Worm (Caenorhabditis elegans) whole organism, L4 larva: ENCODE measurements around the gene Y9C9A.8.

Source experiments
- F26F4.8 ChIP-seq: fragments of 200-800 bp; sonication (Bioruptor generic); conservative IDR thresholded peaks from 2 replicates; pipeline ENCODE4 v1.3.6; 2022; ENCODE audit warnings: missing genetic modification characterization, missing compliant biosample characterization
- F49E8.2 ChIP-seq: sonication (generic microtip); optimal IDR thresholded peaks from 2 replicates; lab custom pipeline; 2016; ENCODE audit warnings: missing compliant biosample characterization, mild to moderate bottlenecking, missing genetic modification characterization, borderline replicate concordance
- Y48G9A.11 ChIP-seq: fragments of 200-800 bp; sonication (Bioruptor generic); IDR thresholded peaks from 2 replicates; pipeline ENCODE4 v1.3.6; 2022; ENCODE audit warnings: missing genetic modification reagents, missing genetic modification characterization, missing compliant biosample characterization
- Y5F2A.4 ChIP-seq: fragments of 200-800 bp; sonication (Bioruptor generic); optimal IDR thresholded peaks from 2 replicates; lab custom pipeline; 2018; ENCODE audit warnings: mild to moderate bottlenecking, missing genetic modification characterization, missing compliant biosample characterization
- ZK337.2 ChIP-seq: fragments of 200-800 bp; sonication (Bioruptor generic); IDR thresholded peaks from 2 replicates; pipeline ENCODE4 v1.3.6; 2022; ENCODE audit warnings: missing genetic modification reagents, missing genetic modification characterization, missing compliant biosample characterization
- aha-1 ChIP-seq: fragments of 150-350 bp; peaks from one replicate; lab custom pipeline; 2014; ENCODE audit warnings: missing biosample characterization, missing genetic modification characterization
- ceh-20 ChIP-seq: fragments of 200-800 bp; sonication (Bioruptor generic); IDR thresholded peaks from 2 replicates; pipeline ENCODE4 v1.3.6; 2022; ENCODE audit warnings: missing genetic modification reagents, missing genetic modification characterization, missing compliant biosample characterization
- ceh-44 ChIP-seq: fragments of 200-800 bp; sonication (Bioruptor generic); IDR thresholded peaks from 2 replicates; pipeline ENCODE4 v1.3.6; 2022; ENCODE audit warnings: missing genetic modification reagents, missing genetic modification characterization, missing compliant biosample characterization
- cey-2 ChIP-seq: sonication (generic microtip); optimal IDR thresholded peaks from 3 replicates; lab custom pipeline; 2017; ENCODE audit warnings: missing genetic modification characterization, mild to moderate bottlenecking, missing compliant biosample characterization, antibody characterized with exemption, borderline replicate concordance; ENCODE audit not compliant: insufficient read depth
- daf-16 ChIP-seq, 3 experiments: sonication (generic microtip); optimal IDR thresholded peaks; 2 replicates each; lab custom pipeline; 2016 to 2017; ENCODE audit warnings: missing genetic modification characterization in 3 of 3, missing genetic modification reagents in 3 of 3, mild to moderate bottlenecking in 2 of 3, missing compliant biosample characterization in 2 of 3, missing biosample characterization in 1 of 3, moderate library complexity in 1 of 3
- daf-19 ChIP-seq: fragments of 200-800 bp; sonication (Bioruptor generic); conservative IDR thresholded peaks from 2 replicates; pipeline ENCODE4 v1.3.6; 2022; ENCODE audit warnings: missing genetic modification characterization, missing compliant biosample characterization
- duxl-1 ChIP-seq: sonication (generic microtip); optimal IDR thresholded peaks from 2 replicates; lab custom pipeline; 2016; ENCODE audit warnings: mild to moderate bottlenecking, missing genetic modification characterization, moderate library complexity, missing compliant biosample characterization; ENCODE audit not compliant: poor library complexity
- dve-1 ChIP-seq: sonication (generic microtip); optimal IDR thresholded peaks from 2 replicates; lab custom pipeline; 2017; ENCODE audit warnings: antibody characterized with exemption, mild to moderate bottlenecking, missing genetic modification characterization, missing compliant biosample characterization; ENCODE audit not compliant: insufficient read depth
- hlh-30 ChIP-seq: sonication (generic microtip); optimal IDR thresholded peaks from 2 replicates; lab custom pipeline; 2017; ENCODE audit warnings: antibody characterized with exemption, mild to moderate bottlenecking, missing genetic modification characterization, missing compliant biosample characterization; ENCODE audit not compliant: insufficient read depth
- lin-29 ChIP-seq: fragments of 200-800 bp; sonication (Bioruptor generic); IDR thresholded peaks from 2 replicates; pipeline ENCODE4 v1.3.6; 2022; ENCODE audit warnings: missing genetic modification reagents, missing genetic modification characterization, missing compliant biosample characterization
- lin-39 ChIP-seq: fragments of 150-350 bp; optimal IDR thresholded peaks from 2 replicates; lab custom pipeline; 2014; ENCODE audit warnings: missing biosample characterization, missing genetic modification reagents, missing genetic modification characterization
- madf-5 ChIP-seq, 2 experiments: fragments of 200-800 bp; sonication (Bioruptor generic); IDR thresholded peaks; 2 replicates each; pipeline ENCODE4 v1.3.6; 2022; ENCODE audit warnings: missing compliant biosample characterization in 2 of 2, missing genetic modification characterization in 2 of 2
- mdl-1 ChIP-seq, 2 experiments: fragments of 150-350 bp in 1 of 2; sonication (generic microtip) in 1 of 2; optimal IDR thresholded peaks; 2 replicates each; lab custom pipeline; 2014 to 2017; ENCODE audit warnings: missing biosample characterization in 2 of 2, missing genetic modification characterization in 2 of 2
- mdt-29 ChIP-seq: fragments of 200-800 bp; sonication (Bioruptor generic); IDR thresholded peaks from 2 replicates; pipeline ENCODE4 v1.3.6; 2022; ENCODE audit warnings: missing genetic modification reagents, missing genetic modification characterization, missing compliant biosample characterization
- mep-1 ChIP-seq: fragments of 150-350 bp; sonication (generic microtip); optimal IDR thresholded peaks from 3 replicates; lab custom pipeline; 2014; ENCODE audit warnings: missing biosample characterization, missing genetic modification characterization
- mes-2 ChIP-seq: sonication (generic microtip); optimal IDR thresholded peaks from 2 replicates; lab custom pipeline; 2016; ENCODE audit warnings: missing genotype, mild to moderate bottlenecking, missing genetic modification characterization, missing compliant biosample characterization; ENCODE audit not compliant: poor library complexity, severe bottlenecking
- mxl-3 ChIP-seq: fragments of 200-800 bp; sonication (Bioruptor generic); optimal IDR thresholded peaks from 2 replicates; lab custom pipeline; 2018; ENCODE audit warnings: mild to moderate bottlenecking, missing genetic modification characterization, missing compliant biosample characterization
- nhr-102 ChIP-seq: sonication (generic microtip); optimal IDR thresholded peaks from 2 replicates; lab custom pipeline; 2016; ENCODE audit warnings: mild to moderate bottlenecking, missing genetic modification characterization, moderate library complexity, missing compliant biosample characterization
- nhr-25 ChIP-seq: sonication (generic microtip); optimal IDR thresholded peaks from 2 replicates; lab custom pipeline; 2017; ENCODE audit warnings: missing genetic modification characterization, mild to moderate bottlenecking, missing compliant biosample characterization, antibody characterized with exemption, moderate library complexity, borderline replicate concordance; ENCODE audit not compliant: insufficient read depth
- pha-4 ChIP-seq, 2 experiments: fragments of 150-350 bp in 1 of 2; fragments of 200-800 bp in 1 of 2; sonication (Bioruptor generic) in 1 of 2; IDR thresholded peaks in 1 of 2; optimal IDR thresholded peaks in 1 of 2; 2 replicates each; pipeline versions ENCODE4 v1.3.6 to Lab custom; 2014 to 2022; ENCODE audit warnings: missing genetic modification characterization in 2 of 2, missing genetic modification reagents in 2 of 2, missing biosample characterization in 1 of 2, missing compliant biosample characterization in 1 of 2
- pqm-1 ChIP-seq: sonication (generic microtip); optimal IDR thresholded peaks from 2 replicates; lab custom pipeline; 2017; ENCODE audit warnings: missing biosample characterization, missing genetic modification characterization
- rbr-2 ChIP-seq: sonication (generic microtip); optimal IDR thresholded peaks from 2 replicates; lab custom pipeline; 2016; ENCODE audit warnings: missing genotype, missing genetic modification characterization, missing compliant biosample characterization
- snpc-1.2 ChIP-seq: fragments of 200-800 bp; sonication (Bioruptor generic); IDR thresholded peaks from 2 replicates; pipeline ENCODE4 v1.3.6; 2022; ENCODE audit warnings: missing genetic modification reagents, missing genetic modification characterization, missing compliant biosample characterization
- snpc-4 ChIP-seq: fragments of 150-350 bp; optimal IDR thresholded peaks from 2 replicates; lab custom pipeline; 2014; ENCODE audit warnings: missing biosample characterization, missing genetic modification characterization
- spr-1 ChIP-seq: sonication (generic microtip); optimal IDR thresholded peaks from 2 replicates; lab custom pipeline; 2016; ENCODE audit warnings: mild to moderate bottlenecking, missing genetic modification characterization, missing compliant biosample characterization
- tag-97 ChIP-seq: fragments of 200-800 bp; sonication (Bioruptor generic); IDR thresholded peaks from 2 replicates; pipeline ENCODE4 v1.3.6; 2022; ENCODE audit warnings: missing genetic modification characterization, missing compliant biosample characterization
- unc-130 ChIP-seq: sonication (generic microtip); optimal IDR thresholded peaks from 2 replicates; lab custom pipeline; 2016; ENCODE audit warnings: missing genetic modification reagents, missing genetic modification characterization, missing compliant biosample characterization
- unc-62 ChIP-seq, 3 experiments: fragments of 150-350 bp in 1 of 3; sonication (generic microtip); optimal IDR thresholded peaks in 2 of 3; peaks in 1 of 3; 1 replicate in 1 of 3; 2 replicates in 2 of 3; lab custom pipeline; 2014 to 2017; ENCODE audit warnings: missing biosample characterization in 3 of 3, missing genetic modification characterization in 3 of 3, missing genetic modification reagents in 3 of 3, missing genotype in 1 of 3
- zfp-2 ChIP-seq: sonication (generic microtip); optimal IDR thresholded peaks from 2 replicates; lab custom pipeline; 2016; ENCODE audit warnings: mild to moderate bottlenecking, missing genetic modification characterization, missing compliant biosample characterization
- zip-2 ChIP-seq: fragments of 150-350 bp; optimal IDR thresholded peaks from 2 replicates; lab custom pipeline; 2014; ENCODE audit warnings: missing biosample characterization, missing genetic modification characterization
- ztf-7 ChIP-seq: fragments of 150-350 bp; optimal IDR thresholded peaks from 2 replicates; lab custom pipeline; 2014; ENCODE audit warnings: missing biosample characterization, missing genetic modification characterization

The Y9C9A.8 gene

ce11 chrIV:4930754-4931322, 693 bp downstream of the Y9C9A.8 start:
- TF ChIP-seq lin-29 (GFP tag; lab: Robert Waterston, UW) (no peak), Y48G9A.11 (GFP tag; lab: Robert Waterston, UW) (peak; percentile 74; the same call in 1 of the 2 replicates), aha-1 (tag; lab: Kevin White, UChicago) (peak; percentile 61), mdl-1 (tag; optimal IDR thresholded peaks at IDR 0.05; lab: Kevin White, UChicago) (no peak), F49E8.2 (tag; lab: Kevin White, UChicago) (peak; percentile 79), snpc-1.2 (GFP tag; lab: Robert Waterston, UW) (peak; percentile 98), ztf-7 (tag; lab: Kevin White, UChicago) (peak; percentile 41), pha-4 (GFP tag; IDR thresholded peaks at IDR 0.05; lab: Robert Waterston, UW) (peak; percentile 51; the same call in 1 of the 2 replicates), pha-4 (tag; optimal IDR thresholded peaks at IDR 0.05; lab: Kevin White, UChicago) (no peak), nhr-102 (tag; lab: Kevin White, UChicago) (peak; percentile 60), lin-39 (no peak), madf-5 (GFP tag; IDR thresholded peaks at IDR 0.05; lab: Robert Waterston, UW) (peak; percentile 37 to 50; a peak in 1 of 4 replicates), F26F4.8 (peak; percentile 89), snpc-4 (tag; lab: Kevin White, UChicago) (peak; percentile 82), ZK337.2 (GFP tag; lab: Robert Waterston, UW) (0 out of 2 replicates have a peak, but pooled peaks have one; percentile 59), daf-19 (GFP tag; lab: Robert Waterston, UW) (0 out of 2 replicates have a peak, but pooled peaks have one; percentile 29), mep-1 (no peak), mdt-29 (GFP tag; lab: Robert Waterston, UW) (peak; percentile 77), daf-16 (GFP tag; optimal IDR thresholded peaks at IDR 0.05; lab: Kevin White, UChicago) (peak in 1 of 2 experiments; percentile 56), daf-16 (tag; optimal IDR thresholded peaks at IDR 0.05; lab: Kevin White, UChicago) (peak; percentile 48), dve-1 (peak; percentile 42), spr-1 (peak; percentile 57), hlh-30 (tag; lab: Kevin White, UChicago) (peak; percentile 25), zfp-2 (tag; lab: Kevin White, UChicago) (no peak), ceh-44 (GFP tag; lab: Robert Waterston, UW) (peak; percentile 9; the same call in 1 of the 2 replicates)

ce11 chrIV:4934103-4934502, 4.0 kb downstream of the Y9C9A.8 start, which contains the start of gene str-153:
TSS of gene str-153 (plus strand) at chrIV:4934403.
- TF ChIP-seq unc-62 (GFP tag; optimal IDR thresholded peaks at IDR 0.05 in 1 of 2; lab: Kevin White, UChicago) (peak in 1 of 2 experiments; percentile 4), unc-62 (tag; optimal IDR thresholded peaks at IDR 0.05; lab: Kevin White, UChicago) (no peak), tag-97 (GFP tag; lab: Robert Waterston, UW) (no peak), ceh-44 (GFP tag; lab: Robert Waterston, UW) (no peak), ceh-20 (no peak), snpc-4 (tag; lab: Kevin White, UChicago) (no peak)

DNA sequence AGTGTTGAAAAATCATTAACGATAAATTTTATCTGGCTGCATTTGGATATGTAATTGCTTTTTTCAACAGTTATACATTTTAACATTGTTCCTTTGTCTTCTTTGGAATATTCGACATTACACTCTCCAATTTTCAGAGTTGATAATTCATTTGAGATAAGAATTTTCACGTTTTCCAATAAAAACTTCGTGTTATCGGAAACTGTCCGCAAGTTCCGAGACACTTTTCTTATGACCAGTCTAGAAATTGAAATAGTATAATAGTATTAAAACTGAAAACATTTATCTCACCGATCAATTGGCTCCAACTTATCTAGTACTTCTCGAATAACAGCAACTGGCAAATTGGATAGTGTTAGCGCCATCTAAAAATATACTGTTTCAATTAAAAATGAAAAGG, 7.5 kb downstream of the Y9C9A.8 start, which contains the start of gene fbxa-86:
fbxa-86 (minus strand) TSS at position 367 of the 400 bp plus-strand sequence.
- TF ChIP-seq cey-2 (tag; lab: Kevin White, UChicago): no peak
- TF ChIP-seq pqm-1 (tag; lab: Kevin White, UChicago): peak; percentile 9
- peak in 1 of 2 experiments; percentile 7 for TF ChIP-seq unc-62 (GFP tag; optimal IDR thresholded peaks at IDR 0.05 in 1 of 2; lab: Kevin White, UChicago)
- TF ChIP-seq unc-62 (tag; optimal IDR thresholded peaks at IDR 0.05; lab: Kevin White, UChicago): no peak
- no peak for TF ChIP-seq unc-130

DNA sequence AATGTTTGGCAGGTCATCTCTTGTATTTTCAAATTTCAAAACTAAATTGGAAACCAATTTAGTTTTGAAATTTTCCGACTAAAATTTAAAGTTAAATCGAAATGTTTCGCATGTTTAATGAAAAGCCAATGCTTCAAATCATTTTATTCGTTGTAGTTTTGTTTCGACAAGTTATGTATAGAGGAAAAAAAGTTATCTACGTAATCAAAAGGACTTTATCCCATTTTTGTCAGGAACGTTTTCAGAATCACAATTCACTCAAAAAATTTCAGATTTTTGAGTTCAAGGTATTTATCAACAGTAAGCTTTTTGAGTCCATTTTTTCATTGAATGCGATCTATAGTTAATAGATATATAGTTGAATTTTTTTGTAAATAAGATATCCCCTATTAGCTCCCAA, 8.5 kb downstream of the Y9C9A.8 start, which contains the start of gene str-168:
str-168 (plus strand) TSS at position 301 of the 400 bp plus-strand sequence.
- TF ChIP-seq zip-2 (tag; lab: Kevin White, UChicago) (no peak), duxl-1 (tag; lab: Kevin White, UChicago) (no peak), dve-1 (no peak), Y5F2A.4 (GFP tag; lab: Kevin White, UChicago) (no peak), mxl-3 (no peak), ceh-44 (GFP tag; lab: Robert Waterston, UW) (no peak), nhr-25 (no peak), rbr-2 (tag; lab: Kevin White, UChicago) (no peak), mes-2 (no peak), ceh-20 (no peak)
